Worm (Caenorhabditis elegans): ENCODE results near the gene sre-2.

The sre-2 gene

ce11 chrII:8102041-8102440, at the start of gene sre-2:
Gene sre-2, minus strand, starts transcription at chrII:8102141.
- TF ChIP-seq flt-1 (GFP tag; IDR thresholded peaks at IDR 0.05) (no peak), hmg-4 (GFP tag; optimal IDR thresholded peaks at IDR 0.05) (no peak), ceh-36 (tag; optimal IDR thresholded peaks at IDR 0.05) (no peak), B0310.2 (tag; optimal IDR thresholded peaks at IDR 0.05) (no peak), hmbx-1 (tag; optimal IDR thresholded peaks at IDR 0.05) (no peak), F13C5.2 (tag; optimal IDR thresholded peaks at IDR 0.05) (no peak), scrt-1 (GFP tag; IDR thresholded peaks at IDR 0.05) (no peak), ceh-13 (GFP tag; optimal IDR thresholded peaks at IDR 0.05) (no peak), tbx-11 (GFP tag; IDR thresholded peaks at IDR 0.05) (no peak), pes-1 (GFP tag; IDR thresholded peaks at IDR 0.05) (no peak), tbx-37 (GFP tag; conservative IDR thresholded peaks at IDR 0.05) (no peak), hnd-1 (tag; optimal IDR thresholded peaks at IDR 0.05) (no peak), aly-1 (tag; optimal IDR thresholded peaks at IDR 0.05) (no peak), tra-4 (tag; optimal IDR thresholded peaks at IDR 0.05) (no peak), sea-1 (GFP tag; conservative IDR thresholded peaks at IDR 0.05) (no peak), ama-1 (optimal IDR thresholded peaks at IDR 0.05) (no peak)

ce11 chrII:8149930-8150329, 48.0 kb upstream of the sre-2 start, which contains the start of gene F10B5.3:
Gene F10B5.3, minus strand, starts transcription at chrII:8150030.
- TF ChIP-seq ets-7 (tag; optimal IDR thresholded peaks at IDR 0.05) (no peak), tbx-37 (GFP tag; conservative IDR thresholded peaks at IDR 0.05) (no peak), B0310.2 (tag; optimal IDR thresholded peaks at IDR 0.05) (no peak), tbx-11 (GFP tag; IDR thresholded peaks at IDR 0.05) (no peak), tra-4 (tag; optimal IDR thresholded peaks at IDR 0.05) (no peak), aly-1 (tag; optimal IDR thresholded peaks at IDR 0.05) (no peak), flt-1 (GFP tag; IDR thresholded peaks at IDR 0.05) (no peak), ceh-36 (tag; optimal IDR thresholded peaks at IDR 0.05) (no peak), hmg-4 (GFP tag; optimal IDR thresholded peaks at IDR 0.05) (no peak), hnd-1 (tag; optimal IDR thresholded peaks at IDR 0.05) (no peak), pes-1 (GFP tag; IDR thresholded peaks at IDR 0.05) (no peak)

- TF ChIP-seq ceh-13 (GFP tag; optimal IDR thresholded peaks at IDR 0.05) (no peak), hmg-4 (GFP tag; optimal IDR thresholded peaks at IDR 0.05) (no peak), ceh-36 (tag; optimal IDR thresholded peaks at IDR 0.05) (no peak), tbx-37 (GFP tag; conservative IDR thresholded peaks at IDR 0.05) (no peak), F13C5.2 (tag; optimal IDR thresholded peaks at IDR 0.05) (no peak), B0310.2 (tag; optimal IDR thresholded peaks at IDR 0.05) (no peak), tra-4 (tag; optimal IDR thresholded peaks at IDR 0.05) (no peak)
Observed at ce11 chrII:8144543-8144942, 42.6 kb upstream of the sre-2 start, which contains the start of gene F10B5.2. Gene F10B5.2, plus strand, starts transcription at chrII:8144762.

ce11 chrII:8143278-8143931, 41.5 kb upstream of the sre-2 start, which contains the start of the genes ints-11 and rpl-10:
Gene ints-11, minus strand, starts transcription at chrII:8143478.
Gene rpl-10, plus strand, starts transcription at chrII:8143881.
- TF ChIP-seq tbx-37 (GFP tag; conservative IDR thresholded peaks at IDR 0.05) (no peak), sea-1 (GFP tag; conservative IDR thresholded peaks at IDR 0.05) (no peak), flt-1 (GFP tag; IDR thresholded peaks at IDR 0.05) (no peak), B0310.2 (tag; optimal IDR thresholded peaks at IDR 0.05) (no peak), ets-7 (tag; optimal IDR thresholded peaks at IDR 0.05) (no peak), hnd-1 (tag; optimal IDR thresholded peaks at IDR 0.05) (no peak), hmbx-1 (tag; optimal IDR thresholded peaks at IDR 0.05) (no peak), ceh-13 (GFP tag; optimal IDR thresholded peaks at IDR 0.05) (no peak), tra-4 (tag; optimal IDR thresholded peaks at IDR 0.05) (no peak), F13C5.2 (tag; optimal IDR thresholded peaks at IDR 0.05) (no peak)

ce11 chrII:8141135-8141534, 39.2 kb upstream of the sre-2 start:
- TF ChIP-seq ceh-13 (GFP tag; optimal IDR thresholded peaks at IDR 0.05) (no peak), aly-1 (tag; optimal IDR thresholded peaks at IDR 0.05) (no peak), hmbx-1 (tag; optimal IDR thresholded peaks at IDR 0.05) (no peak), F13C5.2 (tag; optimal IDR thresholded peaks at IDR 0.05) (no peak), tbx-37 (GFP tag; conservative IDR thresholded peaks at IDR 0.05) (no peak), pes-1 (GFP tag; IDR thresholded peaks at IDR 0.05) (no peak), hmg-4 (GFP tag; optimal IDR thresholded peaks at IDR 0.05) (no peak), sea-1 (GFP tag; conservative IDR thresholded peaks at IDR 0.05) (no peak)

- no peak for TF ChIP-seq hmbx-1 (tag; optimal IDR thresholded peaks at IDR 0.05)
- no peak for TF ChIP-seq F13C5.2 (tag; optimal IDR thresholded peaks at IDR 0.05)
- no peak for TF ChIP-seq ceh-13 (GFP tag; optimal IDR thresholded peaks at IDR 0.05)
Observed at ce11 chrII:8138015-8138546, 36.1 kb upstream of the sre-2 start, which contains the start of gene cdc-48.2. Gene cdc-48.2, plus strand, starts transcription at chrII:8138496.

ce11 chrII:8137379-8137778, 35.4 kb upstream of the sre-2 start:
- TF ChIP-seq ceh-13 (GFP tag; optimal IDR thresholded peaks at IDR 0.05) (peak; percentile 20), tbx-37 (GFP tag; conservative IDR thresholded peaks at IDR 0.05) (no peak)

- TF ChIP-seq ets-7 (tag; optimal IDR thresholded peaks at IDR 0.05), result no peak
- TF ChIP-seq pes-1 (GFP tag; IDR thresholded peaks at IDR 0.05), result no peak
- TF ChIP-seq tbx-11 (GFP tag; IDR thresholded peaks at IDR 0.05), result no peak
- no peak for TF ChIP-seq sea-1 (GFP tag; conservative IDR thresholded peaks at IDR 0.05)
- no peak for TF ChIP-seq tbx-37 (GFP tag; conservative IDR thresholded peaks at IDR 0.05)
- TF ChIP-seq B0310.2 (tag; optimal IDR thresholded peaks at IDR 0.05), result no peak
- no peak for TF ChIP-seq hnd-1 (tag; optimal IDR thresholded peaks at IDR 0.05)
- no peak for TF ChIP-seq scrt-1 (GFP tag; IDR thresholded peaks at IDR 0.05)
- TF ChIP-seq F13C5.2 (tag; optimal IDR thresholded peaks at IDR 0.05), result no peak
- TF ChIP-seq hmg-4 (GFP tag; optimal IDR thresholded peaks at IDR 0.05), result no peak
- TF ChIP-seq hmbx-1 (tag; optimal IDR thresholded peaks at IDR 0.05), result no peak
- no peak for TF ChIP-seq aly-1 (tag; optimal IDR thresholded peaks at IDR 0.05)
- TF ChIP-seq ama-1 (optimal IDR thresholded peaks at IDR 0.05), result no peak
- no peak for TF ChIP-seq ceh-13 (GFP tag; optimal IDR thresholded peaks at IDR 0.05)
- no peak for TF ChIP-seq tra-4 (tag; optimal IDR thresholded peaks at IDR 0.05)
- no peak for TF ChIP-seq ceh-36 (tag; optimal IDR thresholded peaks at IDR 0.05)
- TF ChIP-seq flt-1 (GFP tag; IDR thresholded peaks at IDR 0.05), result no peak
Observed at ce11 chrII:8136818-8137217, 34.9 kb upstream of the sre-2 start, which contains the start of gene ctns-1. Gene ctns-1, minus strand, starts transcription at chrII:8136918.
